Worm (Caenorhabditis elegans): ENCODE results near the gene C47G2.3.

C47G2.3 gene

DNA sequence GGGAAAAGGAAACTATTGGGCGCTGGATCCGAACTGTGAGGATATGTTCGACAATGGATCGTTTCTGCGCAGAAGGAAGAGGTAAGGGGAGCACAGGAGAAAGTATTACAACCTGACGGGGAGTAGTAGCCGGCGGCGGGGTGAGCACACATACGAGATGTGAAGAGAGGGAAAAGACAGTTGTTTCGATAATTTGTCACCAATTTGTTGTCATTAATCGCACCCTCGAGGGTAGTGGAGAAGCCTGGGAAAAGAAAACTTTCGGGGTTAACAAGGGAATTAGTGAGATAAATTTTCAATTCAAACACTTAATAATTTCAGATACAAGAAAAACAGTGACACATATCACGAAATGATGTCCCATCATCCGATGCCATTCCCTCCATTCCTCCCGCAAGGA, 6.9 kb downstream of the C47G2.3 start:
- TF ChIP-seq dpl-1 (GFP tag; optimal IDR thresholded peaks at IDR 0.05) = no peak
- no peak for TF ChIP-seq rpc-1 (optimal IDR thresholded peaks at IDR 0.05)
- TF ChIP-seq rpc-1 (tag; optimal IDR thresholded peaks at IDR 0.05) = no peak

DNA sequence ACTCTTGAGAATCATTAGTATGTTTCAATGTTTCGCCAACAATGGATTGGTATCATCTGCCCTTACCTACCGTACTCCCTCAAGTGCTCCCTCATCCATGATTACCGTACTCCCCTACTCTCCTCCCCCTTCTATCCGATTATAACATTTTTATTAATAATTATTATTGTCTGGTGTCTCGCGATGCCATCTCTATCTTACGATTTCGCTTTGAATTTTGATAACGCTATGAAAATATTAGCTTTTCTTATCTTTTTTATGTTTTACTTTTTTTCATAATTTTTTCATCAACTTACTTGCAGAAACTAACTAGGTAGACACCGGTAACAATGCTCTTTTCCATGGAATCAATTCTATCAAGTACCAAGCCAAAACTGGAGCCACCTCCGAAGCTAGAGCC, 8.3 kb downstream of the C47G2.3 start, which contains the start of gene unc-130:
Gene unc-130, plus strand, starts transcription at position 301 of the 400 bp plus-strand sequence.
- no peak for TF ChIP-seq ztf-18 (tag; optimal IDR thresholded peaks at IDR 0.05)
- no peak for TF ChIP-seq ceh-27 (GFP tag; optimal IDR thresholded peaks at IDR 0.05)
- no peak for TF ChIP-seq C06A6.2 (GFP tag; conservative IDR thresholded peaks at IDR 0.05)
- TF ChIP-seq lsl-1 (GFP tag; optimal IDR thresholded peaks at IDR 0.05) = no peak
- TF ChIP-seq dpff-1 (tag; optimal IDR thresholded peaks at IDR 0.05) = no peak

DNA sequence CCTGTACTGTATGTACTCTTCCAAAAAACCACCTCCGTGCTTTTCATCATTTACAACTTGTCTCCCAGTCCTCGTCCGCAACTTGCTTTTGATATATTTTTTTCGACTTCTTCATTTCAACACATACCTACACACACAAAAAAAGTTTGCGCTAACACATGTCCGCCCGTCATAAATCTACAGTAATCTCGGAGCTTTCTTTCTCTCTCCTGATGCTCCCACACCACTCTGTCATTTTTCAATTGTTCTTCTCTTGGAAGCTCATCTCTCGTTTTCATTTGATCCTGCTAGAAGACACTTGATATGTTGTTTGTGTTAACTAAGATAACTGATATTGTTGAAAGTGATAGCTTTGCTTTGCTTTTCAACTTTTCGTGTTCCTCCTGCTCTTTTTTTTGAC, 8.8 kb downstream of the C47G2.3 start:
- TF ChIP-seq zim-3 (tag; optimal IDR thresholded peaks at IDR 0.05) (no peak), fkh-3 (tag; optimal IDR thresholded peaks at IDR 0.05) (no peak), Y53G8AR.9 (GFP tag; conservative IDR thresholded peaks at IDR 0.05) (no peak), mxl-1 (tag; optimal IDR thresholded peaks at IDR 0.05) (no peak), T26A5.8 (tag; optimal IDR thresholded peaks at IDR 0.05) (no peak), attf-6 (GFP tag; IDR thresholded peaks at IDR 0.05) (no peak), lsy-27 (tag; optimal IDR thresholded peaks at IDR 0.05; ENCODE audit: borderline replicate concordance, insufficient read depth) (no peak), snpc-1.1 (tag; optimal IDR thresholded peaks at IDR 0.05; ENCODE audit: insufficient read depth) (no peak), tbp1 (GFP tag; optimal IDR thresholded peaks at IDR 0.05) (no peak), mcd-1 (GFP tag; IDR thresholded peaks at IDR 0.05) (no peak), bed-1 (GFP tag; IDR thresholded peaks at IDR 0.05) (no peak), gei-17 (GFP tag; optimal IDR thresholded peaks at IDR 0.05) (no peak), pbrm-1 (GFP tag; IDR thresholded peaks at IDR 0.05) (no peak), atf-7 (tag; optimal IDR thresholded peaks at IDR 0.05) (no peak), F22D6.2 (tag; optimal IDR thresholded peaks at IDR 0.05) (no peak), snpc-1.3 (tag; optimal IDR thresholded peaks at IDR 0.05; ENCODE audit: insufficient read depth) (no peak), ekl-4 (GFP tag; IDR thresholded peaks at IDR 0.05) (no peak), snpc-3.4 (tag; optimal IDR thresholded peaks at IDR 0.05) (no peak)

DNA sequence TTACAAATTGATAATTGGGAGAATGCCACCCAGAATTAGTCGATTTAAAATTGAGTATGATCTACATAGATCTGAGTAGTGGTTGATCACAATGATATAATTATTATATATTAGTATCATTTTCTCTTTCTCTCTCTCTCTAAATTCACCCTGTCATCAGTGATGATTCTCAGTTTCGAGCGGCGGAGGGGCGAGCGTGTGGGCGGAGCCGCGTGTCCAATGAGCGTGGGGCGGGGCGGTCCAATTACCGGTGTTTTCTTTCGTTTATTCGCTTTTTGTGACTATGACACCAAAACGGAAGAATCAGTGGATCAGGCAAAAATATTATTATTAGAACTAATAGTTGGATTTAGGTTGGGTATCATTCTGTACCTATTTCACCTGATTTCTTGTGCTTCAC, 10.0 kb downstream of the C47G2.3 start:
- TF ChIP-seq mcd-1 (GFP tag; IDR thresholded peaks at IDR 0.05) (no peak), Y67H2A.10 (GFP tag; conservative IDR thresholded peaks at IDR 0.05) (no peak), nhr-120 (GFP tag; IDR thresholded peaks at IDR 0.05) (no peak), bed-1 (GFP tag; IDR thresholded peaks at IDR 0.05) (no peak), nfyb-1 (GFP tag; IDR thresholded peaks at IDR 0.05) (peak; percentile 72), rec-8 (tag; optimal IDR thresholded peaks at IDR 0.05) (no peak), zfh-2 (GFP tag; conservative IDR thresholded peaks at IDR 0.05) (0 out of 2 replicates have a peak, but pooled peaks have one; percentile 17)

DNA sequence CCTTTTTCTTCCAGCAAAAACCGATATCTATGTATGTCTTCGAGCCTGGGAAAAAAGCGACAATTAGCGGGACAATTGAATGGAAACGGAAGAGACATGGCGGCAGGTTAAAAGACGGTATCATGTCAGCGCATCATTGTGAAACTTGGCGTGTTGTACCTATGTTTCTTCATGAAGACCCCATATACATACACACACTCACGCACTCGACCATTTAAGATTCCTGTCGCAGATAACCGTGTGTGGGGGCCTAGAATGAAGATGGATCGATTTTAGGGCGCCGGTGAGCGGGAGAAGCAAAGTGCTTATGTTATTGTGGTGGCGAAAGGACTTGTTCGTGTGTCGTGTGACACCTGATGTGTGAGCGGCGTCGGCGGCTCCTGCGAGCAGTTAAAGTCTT, 13.1 kb downstream of the C47G2.3 start:
- TF ChIP-seq egrh-3 (GFP tag; IDR thresholded peaks at IDR 0.05) = no peak
- TF ChIP-seq pha-4 (tag; optimal IDR thresholded peaks at IDR 0.05) = no peak
- no peak for TF ChIP-seq hmg-20 (GFP tag; IDR thresholded peaks at IDR 0.05)
- TF ChIP-seq bed-1 (GFP tag; IDR thresholded peaks at IDR 0.05) = no peak
- TF ChIP-seq snpc-1.1 (tag; optimal IDR thresholded peaks at IDR 0.05; ENCODE audit: insufficient read depth) = no peak
- no peak for TF ChIP-seq chd-7 (tag; optimal IDR thresholded peaks at IDR 0.05)
- no peak for TF ChIP-seq attf-5 (GFP tag; optimal IDR thresholded peaks at IDR 0.05)
- TF ChIP-seq ztf-26 (tag; optimal IDR thresholded peaks at IDR 0.05) = no peak
- TF ChIP-seq ceh-91 (GFP tag; IDR thresholded peaks at IDR 0.05) = no peak
- no peak for TF ChIP-seq nhr-120 (GFP tag; IDR thresholded peaks at IDR 0.05)
- TF ChIP-seq madf-8 (GFP tag; conservative IDR thresholded peaks at IDR 0.05) = no peak
- TF ChIP-seq F57C9.4 (tag; optimal IDR thresholded peaks at IDR 0.05) = no peak
- TF ChIP-seq rpc-1 (optimal IDR thresholded peaks at IDR 0.05) = no peak
- TF ChIP-seq rpc-1 (tag; optimal IDR thresholded peaks at IDR 0.05) = no peak
- no peak for TF ChIP-seq cebp-2 (GFP tag; IDR thresholded peaks at IDR 0.05)
- TF ChIP-seq F57A8.1 (GFP tag; optimal IDR thresholded peaks at IDR 0.05) = no peak

Data from whole organism, young adult.